Fruit fly (Drosophila melanogaster) whole organism, prepupa: ENCODE data around the gene kri.

Experiments
- CG11294 ChIP-seq: fragments of 200-800 bp; sonication (Bioruptor generic); IDR thresholded peaks from 2 replicates; pipeline ENCODE4 v1.3.6; 2022; ENCODE audit warnings: missing biosample characterization, missing genetic modification characterization
- CG3032 ChIP-seq: fragments of 200-800 bp; optimal IDR thresholded peaks from 2 replicates; lab custom pipeline; 2019; ENCODE audit warnings: missing biosample characterization, mild to moderate bottlenecking, missing genetic modification characterization, moderate library complexity
- CG6808 ChIP-seq: fragments of 200-800 bp; sonication (Bioruptor generic); optimal IDR thresholded peaks from 3 replicates; lab custom pipeline; 2017; ENCODE audit warnings: missing biosample characterization, missing genetic modification characterization, mild to moderate bottlenecking, moderate library complexity, missing genetic modification reagents
- Lpt ChIP-seq: fragments of 200-800 bp; sonication (Bioruptor generic); optimal IDR thresholded peaks from 3 replicates; lab custom pipeline; 2016; ENCODE audit warnings: missing biosample characterization, missing genetic modification characterization
- acj6 ChIP-seq: fragments of 200-800 bp; sonication (Bioruptor generic); optimal IDR thresholded peaks from 3 replicates; lab custom pipeline; 2016; ENCODE audit warnings: missing biosample characterization, missing genetic modification characterization
- fd85E ChIP-seq: fragments of 200-800 bp; sonication (Bioruptor generic); optimal IDR thresholded peaks from 3 replicates; lab custom pipeline; 2016; ENCODE audit warnings: missing biosample characterization, missing genetic modification characterization
- ss ChIP-seq, 2 experiments: fragments of 200-800 bp; sonication (Bioruptor generic); optimal IDR thresholded peaks; 2 replicates in 1 of 2; 3 replicates in 1 of 2; lab custom pipeline; 2017 to 2018; ENCODE audit warnings: mild to moderate bottlenecking in 2 of 2, missing biosample characterization in 2 of 2, missing genetic modification characterization in 2 of 2, moderate library complexity in 1 of 2

- no peak for TF ChIP-seq fd85E (GFP tag; lab: Kevin White, UChicago)
- no peak for TF ChIP-seq CG11294
- TF ChIP-seq CG6808 (GFP tag; lab: Kevin White, UChicago), result no peak
- TF ChIP-seq acj6 (GFP tag; lab: Kevin White, UChicago), result no peak
- TF ChIP-seq Lpt (GFP tag; lab: Kevin White, UChicago), result no peak
- TF ChIP-seq CG3032, result no peak
- TF ChIP-seq ss (GFP tag; optimal IDR thresholded peaks at IDR 0.05; lab: Kevin White, UChicago), result no peak
Measured at dm6 chr3L:5834798-5835197, 24.0 kb downstream of the kri start.
